Worm (Caenorhabditis elegans): ENCODE data around the gene cyk-4.

ce11 chrIII:13766704-13767323, 4.2 kb downstream of the cyk-4 start:
- no peak for TF ChIP-seq him-1 (tag; optimal IDR thresholded peaks at IDR 0.05)
- no peak for TF ChIP-seq dao-5 (tag; optimal IDR thresholded peaks at IDR 0.05)
- no peak for TF ChIP-seq W03F9.2 (tag; optimal IDR thresholded peaks at IDR 0.05)

All from whole organism, L4/young adult.